Worm (Caenorhabditis elegans) whole organism, L1 larva: ENCODE data around the gene cst-1.

Source experiments
- elt-2 ChIP-seq: sonication (generic microtip); optimal IDR thresholded peaks from 2 replicates; lab custom pipeline; 2016; ENCODE audit warnings: missing genetic modification characterization, mild to moderate bottlenecking, inconsistent platforms, missing compliant biosample characterization, missing genetic modification reagents
- nhr-237 ChIP-seq: fragments of 150-350 bp; optimal IDR thresholded peaks from 2 replicates; lab custom pipeline; 2014; ENCODE audit warnings: missing biosample characterization, missing genetic modification characterization
- nhr-28 ChIP-seq: fragments of 150-350 bp; optimal IDR thresholded peaks from 2 replicates; lab custom pipeline; 2014; ENCODE audit warnings: missing biosample characterization, missing genetic modification characterization
- nhr-77 ChIP-seq: fragments of 150-350 bp; optimal IDR thresholded peaks from 2 replicates; lab custom pipeline; 2014; ENCODE audit warnings: missing biosample characterization, missing genetic modification characterization
- pag-3 ChIP-seq: sonication (generic microtip); optimal IDR thresholded peaks from 2 replicates; lab custom pipeline; 2017; ENCODE audit warnings: missing genetic modification characterization, mild to moderate bottlenecking, missing compliant biosample characterization, antibody characterized with exemption, borderline replicate concordance; ENCODE audit not compliant: insufficient read depth
- unc-62 ChIP-seq: fragments of 150-350 bp; optimal IDR thresholded peaks from 2 replicates; lab custom pipeline; 2014; ENCODE audit warnings: missing biosample characterization, missing genetic modification reagents, missing genetic modification characterization

ce11 chrX:4303200-4303599, 36.2 kb upstream of the cst-1 start:
- TF ChIP-seq nhr-237 (no peak), elt-2 (tag; lab: Kevin White, UChicago) (no peak), nhr-77 (tag; lab: Kevin White, UChicago) (no peak), pag-3 (tag; lab: Kevin White, UChicago) (no peak), unc-62 (no peak), nhr-28 (no peak)
